Worm (Caenorhabditis elegans) whole organism, L2 larva: ENCODE results near the gene aqp-2.

Experiments
- F13H6.1 ChIP-seq: sonication (generic microtip); optimal IDR thresholded peaks from 2 replicates; lab custom pipeline; 2016; ENCODE audit warnings: missing genetic modification characterization, missing compliant biosample characterization
- R02D3.7 ChIP-seq: fragments of 150-350 bp; optimal IDR thresholded peaks from 2 replicates; lab custom pipeline; 2014; ENCODE audit warnings: missing biosample characterization, missing genetic modification characterization
- ZK546.5 ChIP-seq: sonication (generic microtip); optimal IDR thresholded peaks from 2 replicates; lab custom pipeline; 2017; ENCODE audit warnings: missing biosample characterization, missing genetic modification characterization
- ceh-82 ChIP-seq: fragments of 150-350 bp; optimal IDR thresholded peaks from 2 replicates; lab custom pipeline; 2014; ENCODE audit warnings: missing biosample characterization, missing genetic modification characterization
- mab-5 ChIP-seq: fragments of 150-350 bp; optimal IDR thresholded peaks from 2 replicates; lab custom pipeline; 2014; ENCODE audit warnings: missing biosample characterization, missing genetic modification characterization
- nhr-12 ChIP-seq: fragments of 150-350 bp; optimal IDR thresholded peaks from 2 replicates; lab custom pipeline; 2014; ENCODE audit warnings: missing biosample characterization, missing genetic modification characterization
- nhr-23 ChIP-seq: fragments of 150-350 bp; optimal IDR thresholded peaks from 2 replicates; lab custom pipeline; 2014; ENCODE audit warnings: missing biosample characterization, missing genetic modification reagents, missing genetic modification characterization
- nhr-237 ChIP-seq: fragments of 150-350 bp; optimal IDR thresholded peaks from 2 replicates; lab custom pipeline; 2014; ENCODE audit warnings: missing biosample characterization, missing genetic modification characterization
- unc-39 ChIP-seq: fragments of 150-350 bp; optimal IDR thresholded peaks from 2 replicates; lab custom pipeline; 2014; ENCODE audit warnings: missing biosample characterization, missing genetic modification characterization

- no peak for TF ChIP-seq ceh-82 (tag; lab: Kevin White, UChicago)
- TF ChIP-seq ZK546.5 (tag; lab: Kevin White, UChicago) = no peak
- no peak for TF ChIP-seq F13H6.1 (tag; lab: Kevin White, UChicago)
- no peak for TF ChIP-seq unc-39 (tag; lab: Kevin White, UChicago)
- TF ChIP-seq R02D3.7 (tag; lab: Kevin White, UChicago) = no peak
- no peak for TF ChIP-seq nhr-23 (tag; lab: Kevin White, UChicago)
- TF ChIP-seq mab-5 = no peak
- no peak for TF ChIP-seq nhr-237
- TF ChIP-seq nhr-12 = no peak
Measured at ce11 chrII:9233813-9234212, 28.0 kb downstream of the aqp-2 start.
